Fruit fly (Drosophila melanogaster): ENCODE data around the gene Atac3.

The Atac3 gene

DNA sequence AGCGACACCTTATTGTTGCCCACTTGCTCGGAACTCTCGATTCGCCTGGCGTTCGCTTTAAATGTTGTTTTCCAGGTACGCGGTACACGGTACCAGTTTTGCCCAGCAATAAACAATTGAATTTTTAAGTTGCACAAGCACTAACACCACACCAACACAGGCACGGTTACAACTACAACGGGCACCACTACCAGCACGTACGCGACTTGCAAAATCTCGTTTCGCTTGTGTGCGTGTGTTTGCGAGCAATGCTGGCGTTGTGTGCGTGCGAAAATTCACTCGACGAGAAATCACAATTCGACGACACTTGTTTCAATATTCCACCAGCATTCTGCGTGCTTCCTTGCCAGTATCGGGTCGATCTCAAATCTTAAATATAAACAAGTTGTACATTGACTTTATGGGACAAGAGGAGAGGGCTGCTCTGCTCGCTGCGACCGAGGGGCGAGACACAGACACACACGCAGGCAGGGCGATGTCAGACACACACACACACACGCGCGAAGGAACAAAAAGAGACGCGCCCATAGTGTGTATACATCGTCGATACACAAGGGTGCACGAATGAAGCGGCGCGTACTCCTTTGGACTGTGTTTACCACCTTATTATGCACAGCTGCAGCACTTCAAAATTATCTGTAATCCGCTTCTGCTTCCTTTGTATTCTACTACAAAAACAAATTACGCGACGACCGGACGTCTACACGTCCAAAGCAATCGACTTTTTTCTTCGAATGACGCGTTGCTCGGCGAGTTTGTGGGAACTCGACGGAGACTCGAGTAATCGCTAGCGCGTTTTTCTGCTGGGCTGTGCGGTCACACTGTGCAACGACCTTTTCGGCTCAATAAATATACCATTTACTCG is 8.4 kb downstream of the Atac3 start, which contains the start of gene fwd (continued):
- no peak for TF ChIP-seq CG14860 (GFP tag; IDR thresholded peaks at IDR 0.05; ENCODE audit: partially characterized antibody)
- no peak for TF ChIP-seq jing (GFP tag; optimal IDR thresholded peaks at IDR 0.05)
- no peak for TF ChIP-seq br (optimal IDR thresholded peaks at IDR 0.05)
- TF ChIP-seq lov (optimal IDR thresholded peaks at IDR 0.05), result no peak
- TF ChIP-seq lov (GFP tag; IDR thresholded peaks at IDR 0.05), result no peak
- TF ChIP-seq nau (GFP tag; optimal IDR thresholded peaks at IDR 0.05), result peak; percentile 63
- TF ChIP-seq croc (GFP tag; conservative IDR thresholded peaks at IDR 0.05), result no peak
- no peak for TF ChIP-seq CG30403 (GFP tag; optimal IDR thresholded peaks at IDR 0.05)
- TF ChIP-seq C15 (GFP tag; IDR thresholded peaks at IDR 0.05), result no peak
- peak; percentile 15 for TF ChIP-seq CG12219 (GFP tag; optimal IDR thresholded peaks at IDR 0.05)
- TF ChIP-seq CG10209 (GFP tag; optimal IDR thresholded peaks at IDR 0.05), result no peak
- TF ChIP-seq CG18599 (GFP tag; optimal IDR thresholded peaks at IDR 0.05), result peak; percentile 71
- TF ChIP-seq ttk (GFP tag; IDR thresholded peaks at IDR 0.05), result peak; percentile 14; the same call in 1 of the 2 replicates
- peak; percentile 25 for TF ChIP-seq CG10979 (tag; optimal IDR thresholded peaks at IDR 0.05)
- TF ChIP-seq unc-4 (GFP tag; IDR thresholded peaks at IDR 0.05; ENCODE audit: partially characterized antibody), result 0 out of 2 replicates have a peak, but pooled peaks have one; percentile 20
- peak; percentile 38 for TF ChIP-seq CG13424 (tag; optimal IDR thresholded peaks at IDR 0.05)
- TF ChIP-seq Dref (GFP tag; IDR thresholded peaks at IDR 0.05), result peak; percentile 49
- TF ChIP-seq CG7271 (tag; optimal IDR thresholded peaks at IDR 0.05), result peak; percentile 77
- TF ChIP-seq Opbp (GFP tag; IDR thresholded peaks at IDR 0.05; ENCODE audit: partially characterized antibody), result peak; percentile 56; the same call in 2 of the 3 replicates
- peak; percentile 58 for TF ChIP-seq CG4617 (GFP tag; optimal IDR thresholded peaks at IDR 0.05; ENCODE audit: borderline replicate concordance)
- TF ChIP-seq gt (GFP tag; IDR thresholded peaks at IDR 0.05), result no peak
- peak; percentile 45 for TF ChIP-seq MBD-R2 (GFP tag; IDR thresholded peaks at IDR 0.05)
- no peak for TF ChIP-seq fd96Cb (tag; optimal IDR thresholded peaks at IDR 0.05)
- TF ChIP-seq Xrp1 (GFP tag; IDR thresholded peaks at IDR 0.05), result peak; percentile 13; the same call in 1 of the 2 replicates
- peak; percentile 41; the same call in 2 of the 4 replicates for TF ChIP-seq Dll (GFP tag; IDR thresholded peaks at IDR 0.05; ENCODE audit: partially characterized antibody)
- TF ChIP-seq MESR4 (GFP tag; optimal IDR thresholded peaks at IDR 0.05), result peak; percentile 80
- no peak for TF ChIP-seq TFAM (GFP tag; optimal IDR thresholded peaks at IDR 0.05)
- TF ChIP-seq Hand (GFP tag; optimal IDR thresholded peaks at IDR 0.05), result peak; percentile 30
- TF ChIP-seq NfI (GFP tag; optimal IDR thresholded peaks at IDR 0.05), result peak; percentile 26
- TF ChIP-seq CG34422 (GFP tag; IDR thresholded peaks at IDR 0.05), result peak; percentile 72; the same call in 1 of the 3 replicates
- peak; percentile 24; the same call in 1 of the 2 replicates for TF ChIP-seq sna (GFP tag; IDR thresholded peaks at IDR 0.05; ENCODE audit: partially characterized antibody)
- no peak for TF ChIP-seq wor (GFP tag; IDR thresholded peaks at IDR 0.05)
- TF ChIP-seq CG10147 (GFP tag; optimal IDR thresholded peaks at IDR 0.05), result no peak
- TF ChIP-seq CG18764 (GFP tag; optimal IDR thresholded peaks at IDR 0.05), result peak; percentile 65
- no peak for TF ChIP-seq CG11247 (GFP tag; IDR thresholded peaks at IDR 0.05)
- TF ChIP-seq CG10565 (GFP tag; optimal IDR thresholded peaks at IDR 0.05), result no peak
- no peak for TF ChIP-seq CG1647 (GFP tag; optimal IDR thresholded peaks at IDR 0.05)
- TF ChIP-seq tin (GFP tag; optimal IDR thresholded peaks at IDR 0.05), result no peak
- no peak for TF ChIP-seq CG5245 (GFP tag; optimal IDR thresholded peaks at IDR 0.05)
- peak; percentile 41 for TF ChIP-seq CG2712 (tag; optimal IDR thresholded peaks at IDR 0.05)
- TF ChIP-seq Meics (GFP tag; optimal IDR thresholded peaks at IDR 0.05), result peak; percentile 14
- TF ChIP-seq NFAT (GFP tag; IDR thresholded peaks at IDR 0.05), result 0 out of 2 replicates have a peak, but pooled peaks have one; percentile 13
- TF ChIP-seq klu (GFP tag; IDR thresholded peaks at IDR 0.05), result no peak
- no peak for TF ChIP-seq ranshi (GFP tag; IDR thresholded peaks at IDR 0.05)
- peak; percentile 26 for TF ChIP-seq unpg (GFP tag; optimal IDR thresholded peaks at IDR 0.05)
- TF ChIP-seq mld (GFP tag; IDR thresholded peaks at IDR 0.05; ENCODE audit: partially characterized antibody), result no peak
- TF ChIP-seq chinmo (GFP tag; IDR thresholded peaks at IDR 0.05; ENCODE audit: partially characterized antibody), result peak; percentile 84; the same call in 2 of the 4 replicates
- no peak for TF ChIP-seq Dip3 (GFP tag; optimal IDR thresholded peaks at IDR 0.05)
